Worm (Caenorhabditis elegans) whole organism, early embryonic: ENCODE results near the gene Y71H2AR.2.

ENCODE experiments used
- F13C5.2 ChIP-seq: sonication (generic microtip); optimal IDR thresholded peaks from 2 replicates; lab custom pipeline; 2017; ENCODE audit warnings: mild to moderate bottlenecking, missing genetic modification characterization, inconsistent platforms, missing compliant biosample characterization
- aly-1 ChIP-seq: sonication (generic microtip); optimal IDR thresholded peaks from 2 replicates; lab custom pipeline; 2016; ENCODE audit warnings: missing genetic modification characterization, missing compliant biosample characterization
- ama-1 ChIP-seq: fragments of 150-350 bp; optimal IDR thresholded peaks from 2 replicates; lab custom pipeline; 2014
- ceh-13 ChIP-seq: fragments of 200-800 bp; sonication (Bioruptor generic); optimal IDR thresholded peaks from 2 replicates; lab custom pipeline; 2018; ENCODE audit warnings: mild to moderate bottlenecking, missing genetic modification characterization, missing compliant biosample characterization
- ets-7 ChIP-seq: sonication (generic microtip); optimal IDR thresholded peaks from 2 replicates; lab custom pipeline; 2016; ENCODE audit warnings: missing genotype, missing genetic modification characterization, missing compliant biosample characterization
- flt-1 ChIP-seq: fragments of 200-800 bp; sonication (Bioruptor generic); IDR thresholded peaks from 2 replicates; pipeline ENCODE4 v1.3.6; 2022; ENCODE audit warnings: missing genetic modification characterization, missing compliant biosample characterization
- hmbx-1 ChIP-seq: sonication (generic microtip); optimal IDR thresholded peaks from 2 replicates; lab custom pipeline; 2016; ENCODE audit warnings: mild to moderate bottlenecking, missing genetic modification characterization, missing compliant biosample characterization
- hmg-4 ChIP-seq: fragments of 200-800 bp; sonication (Bioruptor generic); optimal IDR thresholded peaks from 2 replicates; lab custom pipeline; 2018; ENCODE audit warnings: mild to moderate bottlenecking, missing genetic modification characterization, missing compliant biosample characterization
- hnd-1 ChIP-seq: sonication (generic microtip); optimal IDR thresholded peaks from 2 replicates; lab custom pipeline; 2016; ENCODE audit warnings: missing genetic modification characterization, missing compliant biosample characterization
- scrt-1 ChIP-seq: fragments of 200-800 bp; sonication (Bioruptor generic); IDR thresholded peaks from 2 replicates; pipeline ENCODE4 v1.3.6; 2022; ENCODE audit warnings: missing genetic modification characterization, missing compliant biosample characterization
- sea-1 ChIP-seq: fragments of 200-800 bp; sonication (Bioruptor generic); conservative IDR thresholded peaks from 2 replicates; pipeline ENCODE4 v1.3.6; 2022; ENCODE audit warnings: missing genetic modification characterization, missing compliant biosample characterization
- tbx-37 ChIP-seq: fragments of 200-800 bp; sonication (Bioruptor generic); conservative IDR thresholded peaks from 2 replicates; pipeline ENCODE4 v1.3.6; 2022; ENCODE audit warnings: missing genetic modification reagents, missing genetic modification characterization, missing compliant biosample characterization

DNA sequence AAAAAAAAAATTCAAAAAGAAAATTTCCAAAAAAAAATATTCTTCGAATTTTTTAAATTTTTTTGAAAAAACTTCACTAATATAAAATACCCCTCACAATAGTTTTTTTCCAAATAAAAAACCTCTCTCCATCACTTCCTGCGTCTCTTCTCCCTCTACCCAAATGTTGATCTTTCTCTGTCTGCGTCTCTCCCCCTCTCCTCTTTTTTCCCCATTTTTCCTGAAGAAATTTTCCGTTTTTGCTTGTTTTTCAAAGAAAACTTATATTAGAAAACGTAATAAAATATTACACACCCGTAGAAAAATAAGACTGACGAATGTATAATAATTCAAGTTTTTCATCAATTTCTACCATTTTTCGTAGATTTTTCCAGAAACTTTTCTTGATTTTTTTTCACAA is 40.4 kb upstream of the Y71H2AR.2 start:
- TF ChIP-seq flt-1 (no peak), tbx-37 (GFP tag; lab: Robert Waterston, UW) (no peak), ama-1 (no peak), hmbx-1 (no peak), F13C5.2 (no peak), aly-1 (tag; lab: Kevin White, UChicago) (no peak), sea-1 (GFP tag; lab: Robert Waterston, UW) (no peak), hnd-1 (no peak), ceh-13 (GFP tag; lab: Kevin White, UChicago) (no peak), hmg-4 (GFP tag; lab: Kevin White, UChicago) (no peak), ets-7 (tag; lab: Kevin White, UChicago) (no peak), scrt-1 (no peak)
